Worm (Caenorhabditis elegans): ENCODE data around the gene shw-3.

- no peak for TF ChIP-seq zag-1 (tag; optimal IDR thresholded peaks at IDR 0.05)
- TF ChIP-seq ama-1 (optimal IDR thresholded peaks at IDR 0.05) = no peak
- TF ChIP-seq nhr-77 (tag; optimal IDR thresholded peaks at IDR 0.05) = no peak
- TF ChIP-seq skn-1 (tag; optimal IDR thresholded peaks at IDR 0.05) = no peak
Observed at ce11 chrV:13018761-13019160, 31.8 kb upstream of the shw-3 start, which contains the start of gene fmi-1.

Data from whole organism, L3 larva.